Worm (Caenorhabditis elegans) whole organism, L1 larva: ENCODE results near the gene irld-67.
A peak's percentile ranks its signal among the peaks of the same experiment; 100 is the strongest.

Experiments
- C34B4.2 ChIP-seq: sonication (generic microtip); optimal IDR thresholded peaks from 2 replicates; lab custom pipeline; 2017; ENCODE audit warnings: mild to moderate bottlenecking, missing genetic modification characterization, missing compliant biosample characterization
- F16B12.6 ChIP-seq: fragments of 150-350 bp; optimal IDR thresholded peaks from 2 replicates; lab custom pipeline; 2014; ENCODE audit warnings: missing biosample characterization, missing genetic modification characterization
- Y116A8C.19 ChIP-seq: sonication (generic microtip); optimal IDR thresholded peaks from 2 replicates; lab custom pipeline; 2016; ENCODE audit warnings: missing compliant biosample characterization, missing genetic modification characterization, borderline replicate concordance
- aly-2 ChIP-seq: fragments of 150-350 bp; optimal IDR thresholded peaks from 2 replicates; lab custom pipeline; 2014; ENCODE audit warnings: missing biosample characterization, missing genetic modification characterization
- blmp-1 ChIP-seq: fragments of 150-350 bp; optimal IDR thresholded peaks from 2 replicates; lab custom pipeline; 2014; ENCODE audit warnings: missing biosample characterization, missing genetic modification characterization
- ceh-88 ChIP-seq: fragments of 200-800 bp; sonication (Bioruptor generic); IDR thresholded peaks from 2 replicates; pipeline ENCODE4 v1.3.6; 2022; ENCODE audit warnings: missing genetic modification characterization, missing compliant biosample characterization
- dsc-1 ChIP-seq: sonication (generic microtip); optimal IDR thresholded peaks from 2 replicates; lab custom pipeline; 2016; ENCODE audit warnings: mild to moderate bottlenecking, missing genetic modification characterization, missing compliant biosample characterization
- efl-1 ChIP-seq, 4 experiments: fragments of 150-350 bp; optimal IDR thresholded peaks in 3 of 4; peaks in 1 of 4; 1 replicate in 1 of 4; 2 replicates in 3 of 4; lab custom pipeline; 2014; ENCODE audit warnings: missing biosample characterization in 2 of 4, missing genetic modification characterization in 2 of 4, missing genetic modification reagents in 2 of 4
- egl-13 ChIP-seq: sonication (generic microtip); optimal IDR thresholded peaks from 2 replicates; lab custom pipeline; 2016; ENCODE audit warnings: missing genotype, missing genetic modification reagents, missing genetic modification characterization, missing compliant biosample characterization
- elt-2 ChIP-seq: sonication (generic microtip); optimal IDR thresholded peaks from 2 replicates; lab custom pipeline; 2016; ENCODE audit warnings: missing genetic modification characterization, mild to moderate bottlenecking, inconsistent platforms, missing compliant biosample characterization, missing genetic modification reagents
- elt-3 ChIP-seq, 6 experiments: fragments of 150-350 bp in 1 of 6; sonication (generic microtip); optimal IDR thresholded peaks; 2 replicates each; lab custom pipeline; 2017 to 2018; ENCODE audit warnings: missing biosample characterization in 6 of 6, missing genetic modification characterization in 6 of 6, inconsistent platforms in 1 of 6
- ets-5 ChIP-seq: fragments of 200-800 bp; sonication (Bioruptor generic); IDR thresholded peaks from 2 replicates; pipeline ENCODE4 v1.3.6; 2022; ENCODE audit warnings: missing genetic modification characterization, missing compliant biosample characterization
- fkh-8 ChIP-seq: sonication (generic microtip); optimal IDR thresholded peaks from 2 replicates; lab custom pipeline; 2016; ENCODE audit warnings: mild to moderate bottlenecking, missing genetic modification characterization, missing compliant biosample characterization
- hlh-4 ChIP-seq: sonication (generic microtip); optimal IDR thresholded peaks from 2 replicates; lab custom pipeline; 2016; ENCODE audit warnings: mild to moderate bottlenecking, missing genetic modification characterization, missing compliant biosample characterization
- irx-1 ChIP-seq: sonication (generic microtip); optimal IDR thresholded peaks from 2 replicates; lab custom pipeline; 2016; ENCODE audit warnings: missing genetic modification characterization, missing compliant biosample characterization
- lin-14 ChIP-seq: fragments of 200-800 bp; sonication (Bioruptor generic); optimal IDR thresholded peaks from 2 replicates; lab custom pipeline; 2018; ENCODE audit warnings: mild to moderate bottlenecking, missing genetic modification characterization, moderate library complexity, missing compliant biosample characterization
- lin-35 ChIP-seq, 2 experiments: fragments of 150-350 bp; optimal IDR thresholded peaks; 2 replicates each; lab custom pipeline; 2014; ENCODE audit warnings: missing biosample characterization in 2 of 2, missing genetic modification characterization in 2 of 2, missing genetic modification reagents in 2 of 2
- lin-39 ChIP-seq: fragments of 150-350 bp; optimal IDR thresholded peaks from 2 replicates; lab custom pipeline; 2014; ENCODE audit warnings: missing biosample characterization, missing genetic modification reagents, missing genetic modification characterization
- lir-3 ChIP-seq: sonication (generic microtip); optimal IDR thresholded peaks from 2 replicates; lab custom pipeline; 2016; ENCODE audit warnings: mild to moderate bottlenecking, missing genetic modification characterization, moderate library complexity, missing compliant biosample characterization; ENCODE audit not compliant: poor library complexity
- mdl-1 ChIP-seq, 2 experiments: fragments of 150-350 bp; optimal IDR thresholded peaks; 2 replicates each; lab custom pipeline; 2014 to 2017; ENCODE audit warnings: missing biosample characterization in 2 of 2, missing genetic modification characterization in 2 of 2, inconsistent platforms in 1 of 2
- mef-2 ChIP-seq: fragments of 150-350 bp; optimal IDR thresholded peaks from 2 replicates; lab custom pipeline; 2014; ENCODE audit warnings: missing biosample characterization, missing genetic modification characterization
- mep-1 ChIP-seq: fragments of 150-350 bp; optimal IDR thresholded peaks from 2 replicates; lab custom pipeline; 2014; ENCODE audit warnings: missing biosample characterization, missing genetic modification characterization
- nhr-11 ChIP-seq: fragments of 150-350 bp; optimal IDR thresholded peaks from 2 replicates; lab custom pipeline; 2014; ENCODE audit warnings: missing biosample characterization, missing genetic modification characterization
- nhr-12 ChIP-seq: sonication (generic microtip); optimal IDR thresholded peaks from 2 replicates; lab custom pipeline; 2017; ENCODE audit warnings: missing biosample characterization, missing genetic modification characterization
- nhr-19 ChIP-seq: fragments of 200-800 bp; sonication (Bioruptor generic); conservative IDR thresholded peaks from 2 replicates; pipeline ENCODE4 v1.3.6; 2022; ENCODE audit warnings: missing genetic modification characterization, missing compliant biosample characterization
- nhr-20 ChIP-seq: sonication (generic microtip); optimal IDR thresholded peaks from 2 replicates; lab custom pipeline; 2016; ENCODE audit warnings: mild to moderate bottlenecking, missing genetic modification characterization, missing compliant biosample characterization
- nhr-47 ChIP-seq: sonication (generic microtip); optimal IDR thresholded peaks from 2 replicates; lab custom pipeline; 2016; ENCODE audit warnings: mild to moderate bottlenecking, missing genetic modification characterization, moderate library complexity, missing compliant biosample characterization
- nhr-71 ChIP-seq: sonication (generic microtip); optimal IDR thresholded peaks from 2 replicates; lab custom pipeline; 2016; ENCODE audit warnings: mild to moderate bottlenecking, missing genetic modification characterization, moderate library complexity, missing compliant biosample characterization
- nhr-85 ChIP-seq: sonication (generic microtip); peaks from one replicate; lab custom pipeline; 2016; ENCODE audit warnings: missing genetic modification characterization, inconsistent platforms, missing compliant biosample characterization
- pag-3 ChIP-seq: sonication (generic microtip); optimal IDR thresholded peaks from 2 replicates; lab custom pipeline; 2017; ENCODE audit warnings: missing genetic modification characterization, mild to moderate bottlenecking, missing compliant biosample characterization, antibody characterized with exemption, borderline replicate concordance; ENCODE audit not compliant: insufficient read depth
- pqm-1 ChIP-seq: sonication (generic microtip); optimal IDR thresholded peaks from 3 replicates; lab custom pipeline; 2017; ENCODE audit warnings: missing biosample characterization, missing genetic modification characterization
- skn-1 ChIP-seq: fragments of 150-350 bp; optimal IDR thresholded peaks from 2 replicates; lab custom pipeline; 2014; ENCODE audit warnings: missing biosample characterization, missing genetic modification characterization
- sptf-1 ChIP-seq: fragments of 150-350 bp; optimal IDR thresholded peaks from 2 replicates; lab custom pipeline; 2014; ENCODE audit warnings: missing biosample characterization, missing genetic modification characterization
- tlp-1 ChIP-seq: fragments of 150-350 bp; optimal IDR thresholded peaks from 2 replicates; lab custom pipeline; 2014; ENCODE audit warnings: missing biosample characterization, missing genetic modification characterization
- unc-98 ChIP-seq: fragments of 200-800 bp; sonication (Bioruptor generic); IDR thresholded peaks from 2 replicates; pipeline ENCODE4 v1.3.6; 2022; ENCODE audit warnings: missing genetic modification characterization, missing compliant biosample characterization
- vab-15 ChIP-seq: sonication (generic microtip); optimal IDR thresholded peaks from 2 replicates; lab custom pipeline; 2017; ENCODE audit warnings: missing genotype, mild to moderate bottlenecking, missing genetic modification characterization, missing compliant biosample characterization
- xbp-1 ChIP-seq: sonication (generic microtip); optimal IDR thresholded peaks from 2 replicates; lab custom pipeline; 2016; ENCODE audit warnings: missing genetic modification characterization, missing compliant biosample characterization
- zag-1 ChIP-seq: fragments of 150-350 bp; optimal IDR thresholded peaks from 2 replicates; lab custom pipeline; 2014; ENCODE audit warnings: missing biosample characterization, missing genetic modification characterization
- zip-4 ChIP-seq: fragments of 200-800 bp; sonication (Bioruptor generic); optimal IDR thresholded peaks from 2 replicates; lab custom pipeline; 2018; ENCODE audit warnings: mild to moderate bottlenecking, missing genetic modification characterization, moderate library complexity, missing compliant biosample characterization
- ztf-4 ChIP-seq: fragments of 150-350 bp; optimal IDR thresholded peaks from 2 replicates; lab custom pipeline; 2014; ENCODE audit warnings: missing biosample characterization, missing genetic modification characterization

Gene irld-67

ce11 chrII:2967064-2967463 is 32.8 kb upstream of the irld-67 start (continued):
- TF ChIP-seq mef-2 (tag; lab: Kevin White, UChicago) (no peak), skn-1 (tag; lab: Kevin White, UChicago) (no peak), efl-1 (optimal IDR thresholded peaks at IDR 0.05; lab: Kevin White, UChicago) (peak; percentile 6 to 23), efl-1 (GFP tag; optimal IDR thresholded peaks at IDR 0.05 in 1 of 2; lab: Kevin White, UChicago) (peak in 1 of 2 experiments; percentile 88), lin-39 (tag; lab: Kevin White, UChicago) (no peak), nhr-12 (tag; lab: Kevin White, UChicago) (no peak), zag-1 (no peak), nhr-47 (tag; lab: Kevin White, UChicago) (peak; percentile 1), irx-1 (no peak), lir-3 (tag; lab: Kevin White, UChicago) (no peak), F16B12.6 (tag; lab: Kevin White, UChicago) (no peak), C34B4.2 (tag; lab: Kevin White, UChicago) (no peak), vab-15 (tag; lab: Kevin White, UChicago) (no peak), aly-2 (tag; lab: Kevin White, UChicago) (no peak), mdl-1 (tag; optimal IDR thresholded peaks at IDR 0.05; lab: Kevin White, UChicago) (no peak), blmp-1 (tag; lab: Kevin White, UChicago) (peak; percentile 8), sptf-1 (tag; lab: Kevin White, UChicago) (no peak), nhr-71 (peak; percentile 31), nhr-19 (GFP tag; lab: Robert Waterston, UW) (peak; percentile 31), egl-13 (tag; lab: Kevin White, UChicago) (no peak), ets-5 (GFP tag; lab: Robert Waterston, UW) (no peak), Y116A8C.19 (no peak)

DNA sequence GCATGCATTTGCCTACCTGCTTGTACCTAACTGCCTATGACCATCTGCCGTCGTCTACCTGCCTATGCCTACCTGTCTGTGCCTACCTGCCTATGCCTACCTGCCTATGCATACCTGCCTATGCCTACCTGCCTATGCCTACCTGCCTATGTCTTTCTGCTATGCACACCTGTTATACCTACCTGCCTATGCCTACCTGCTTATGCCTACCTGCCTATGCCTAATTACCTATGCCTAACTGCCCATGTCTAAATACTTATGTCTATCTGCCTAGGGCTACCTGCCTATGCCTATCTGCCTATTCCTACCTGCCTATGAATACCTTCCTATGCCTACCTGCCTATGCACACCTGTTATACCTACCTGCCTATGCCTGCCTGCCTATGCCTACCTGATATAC is 32.1 kb upstream of the irld-67 start:
- TF ChIP-seq tlp-1 (tag; lab: Kevin White, UChicago), result no peak
- no peak for TF ChIP-seq vab-15 (tag; lab: Kevin White, UChicago)
- no peak for TF ChIP-seq aly-2 (tag; lab: Kevin White, UChicago)
- TF ChIP-seq unc-98 (GFP tag; lab: Robert Waterston, UW), result no peak
- no peak for TF ChIP-seq lin-14 (GFP tag; lab: Kevin White, UChicago)
- TF ChIP-seq zip-4 (GFP tag; lab: Kevin White, UChicago), result no peak
- no peak for TF ChIP-seq pqm-1 (tag; lab: Kevin White, UChicago)

ce11 chrII:2965215-2965998 is 31.2 kb upstream of the irld-67 start:
- TF ChIP-seq nhr-11 (tag; lab: Kevin White, UChicago) (no peak), hlh-4 (tag; lab: Kevin White, UChicago) (no peak), ztf-4 (no peak), fkh-8 (peak; percentile 22), vab-15 (tag; lab: Kevin White, UChicago) (no peak), F16B12.6 (tag; lab: Kevin White, UChicago) (no peak), ceh-88 (GFP tag; lab: Robert Waterston, UW) (no peak), pag-3 (no peak), mep-1 (tag; lab: Kevin White, UChicago) (no peak), elt-2 (tag; lab: Kevin White, UChicago) (no peak), elt-3 (tag; optimal IDR thresholded peaks at IDR 0.05; lab: Kevin White, UChicago) (no peak), nhr-85 (tag; lab: Kevin White, UChicago) (no peak), dsc-1 (tag; lab: Kevin White, UChicago) (peak; percentile 95), efl-1 (optimal IDR thresholded peaks at IDR 0.05; lab: Kevin White, UChicago) (no peak), efl-1 (GFP tag; optimal IDR thresholded peaks at IDR 0.05 in 1 of 2; lab: Kevin White, UChicago) (no peak), nhr-20 (tag; lab: Kevin White, UChicago) (no peak), lin-14 (GFP tag; lab: Kevin White, UChicago) (no peak), xbp-1 (tag; lab: Kevin White, UChicago) (no peak), nhr-47 (tag; lab: Kevin White, UChicago) (peak; percentile 23), nhr-71 (no peak), lin-35 (GFP tag; optimal IDR thresholded peaks at IDR 0.05; lab: Kevin White, UChicago) (no peak), nhr-19 (GFP tag; lab: Robert Waterston, UW) (no peak), irx-1 (no peak)
